Worm (Caenorhabditis elegans) whole organism, L1 larva: Measurements from ENCODE around the gene C52B9.19.

Experiments used
- ama-1 ChIP-seq: fragments of 150-350 bp; optimal IDR thresholded peaks from 2 replicates; lab custom pipeline; 2014
- blmp-1 ChIP-seq: fragments of 150-350 bp; optimal IDR thresholded peaks from 2 replicates; lab custom pipeline; 2014; ENCODE audit warnings: missing biosample characterization, missing genetic modification characterization
- ceh-88 ChIP-seq: fragments of 200-800 bp; sonication (Bioruptor generic); IDR thresholded peaks from 2 replicates; pipeline ENCODE4 v1.3.6; 2022; ENCODE audit warnings: missing genetic modification characterization, missing compliant biosample characterization
- dpl-1 ChIP-seq, 3 experiments: fragments of 150-350 bp in 2 of 3; sonication (generic microtip) in 1 of 3; optimal IDR thresholded peaks; 2 replicates each; lab custom pipeline; 2014 to 2017; ENCODE audit warnings: missing biosample characterization in 3 of 3, missing genetic modification characterization in 3 of 3, missing genetic modification reagents in 3 of 3
- elt-3 ChIP-seq, 6 experiments: fragments of 150-350 bp in 1 of 6; sonication (generic microtip); optimal IDR thresholded peaks; 2 replicates each; lab custom pipeline; 2017 to 2018; ENCODE audit warnings: missing biosample characterization in 6 of 6, missing genetic modification characterization in 6 of 6, inconsistent platforms in 1 of 6
- lin-14 ChIP-seq: fragments of 200-800 bp; sonication (Bioruptor generic); optimal IDR thresholded peaks from 2 replicates; lab custom pipeline; 2018; ENCODE audit warnings: mild to moderate bottlenecking, missing genetic modification characterization, moderate library complexity, missing compliant biosample characterization
- lin-39 ChIP-seq: fragments of 150-350 bp; optimal IDR thresholded peaks from 2 replicates; lab custom pipeline; 2014; ENCODE audit warnings: missing biosample characterization, missing genetic modification reagents, missing genetic modification characterization
- lsy-2 ChIP-seq, 2 experiments: fragments of 150-350 bp; optimal IDR thresholded peaks; 2 replicates each; lab custom pipeline; 2014; ENCODE audit warnings: missing biosample characterization in 2 of 2, missing genetic modification characterization in 2 of 2
- pax-3 ChIP-seq: fragments of 200-800 bp; sonication (Bioruptor generic); optimal IDR thresholded peaks from 2 replicates; lab custom pipeline; 2018; ENCODE audit warnings: mild to moderate bottlenecking, missing genetic modification characterization, moderate library complexity, missing compliant biosample characterization
- snpc-4 ChIP-seq: fragments of 150-350 bp; optimal IDR thresholded peaks from 2 replicates; lab custom pipeline; 2014; ENCODE audit warnings: missing biosample characterization, missing genetic modification characterization
- tbx-2 ChIP-seq: sonication (generic microtip); optimal IDR thresholded peaks from 2 replicates; lab custom pipeline; 2016; ENCODE audit warnings: missing genetic modification characterization, missing compliant biosample characterization
- unc-62 ChIP-seq: fragments of 150-350 bp; optimal IDR thresholded peaks from 2 replicates; lab custom pipeline; 2014; ENCODE audit warnings: missing biosample characterization, missing genetic modification reagents, missing genetic modification characterization

DNA sequence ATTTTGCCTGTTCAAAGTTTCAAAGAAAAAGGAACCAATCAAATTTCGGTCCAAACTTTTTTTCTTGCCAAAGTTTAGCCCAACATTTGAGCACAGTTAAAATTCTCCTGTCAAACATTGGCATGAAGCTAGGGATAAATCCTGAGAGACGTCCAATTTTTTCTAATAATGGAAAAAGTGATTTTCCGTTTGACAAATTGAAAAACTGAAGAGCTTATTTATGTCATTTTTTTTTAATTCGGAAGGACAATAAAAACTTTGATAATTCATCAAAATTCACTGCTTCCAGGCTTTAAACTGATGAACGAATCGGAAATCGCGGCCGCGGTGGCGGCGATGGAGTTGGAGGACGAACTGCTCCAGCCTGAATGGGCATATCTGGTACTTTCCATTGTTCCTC is 38.2 kb downstream of the C52B9.19 start, which contains the start of gene dop-6:
- TF ChIP-seq unc-62 (no peak), tbx-2 (tag; lab: Kevin White, UChicago) (no peak), blmp-1 (tag; lab: Kevin White, UChicago) (no peak), pax-3 (tag; lab: Kevin White, UChicago) (no peak), snpc-4 (tag; lab: Kevin White, UChicago) (no peak), lsy-2 (tag; optimal IDR thresholded peaks at IDR 0.05; lab: Kevin White, UChicago) (no peak), ceh-88 (GFP tag; lab: Robert Waterston, UW) (no peak), elt-3 (tag; optimal IDR thresholded peaks at IDR 0.05; lab: Kevin White, UChicago) (no peak), lin-14 (GFP tag; lab: Kevin White, UChicago) (no peak), lin-39 (tag; lab: Kevin White, UChicago) (no peak), dpl-1 (GFP tag; optimal IDR thresholded peaks at IDR 0.05; lab: Kevin White, UChicago) (no peak), ama-1 (lab: Kevin White, UChicago) (no peak)
